Fruit fly (Drosophila melanogaster) whole organism, pupa: ENCODE results near the gene CG14435.

ENCODE experiments used
- CG10348 ChIP-seq: fragments of 200-800 bp; sonication (Bioruptor generic); IDR thresholded peaks from 2 replicates; pipeline ENCODE4 v1.3.6; 2022; ENCODE audit warnings: missing biosample characterization, missing genetic modification characterization
- CG12605 ChIP-seq: fragments of 200-800 bp; sonication (Bioruptor generic); IDR thresholded peaks from 2 replicates; pipeline ENCODE4 v1.3.6; 2022; ENCODE audit warnings: missing biosample characterization, missing genetic modification characterization
- CG13204 ChIP-seq: fragments of 200-800 bp; sonication (Bioruptor generic); optimal IDR thresholded peaks from 2 replicates; lab custom pipeline; 2018; ENCODE audit warnings: missing biosample characterization, mild to moderate bottlenecking, missing genetic modification characterization, moderate library complexity
- CG14655 ChIP-seq: fragments of 200-800 bp; sonication (Bioruptor generic); optimal IDR thresholded peaks from 3 replicates; lab custom pipeline; 2017; ENCODE audit warnings: mild to moderate bottlenecking, missing biosample characterization, missing genetic modification reagents, missing genetic modification characterization
- CG15710 ChIP-seq: fragments of 200-800 bp; sonication (Bioruptor generic); optimal IDR thresholded peaks from 2 replicates; lab custom pipeline; 2018; ENCODE audit warnings: missing biosample characterization, mild to moderate bottlenecking, missing genetic modification characterization, moderate library complexity
- CG17806 ChIP-seq: fragments of 200-800 bp; sonication (Bioruptor generic); optimal IDR thresholded peaks from 2 replicates; lab custom pipeline; 2018; ENCODE audit warnings: missing biosample characterization, mild to moderate bottlenecking, missing genetic modification characterization, moderate library complexity
- CG32121 ChIP-seq: fragments of 200-800 bp; sonication (Bioruptor generic); IDR thresholded peaks from 2 replicates; pipeline ENCODE4 v1.3.6; 2022; ENCODE audit warnings: missing biosample characterization, missing genetic modification characterization
- CG34367 ChIP-seq: fragments of 200-800 bp; sonication (Bioruptor generic); optimal IDR thresholded peaks from 2 replicates; lab custom pipeline; 2018; ENCODE audit warnings: missing biosample characterization, mild to moderate bottlenecking, missing genetic modification characterization
- CG4496 ChIP-seq: fragments of 200-800 bp; sonication (Bioruptor generic); IDR thresholded peaks from 3 replicates; pipeline ENCODE4 v1.3.6; 2022; ENCODE audit warnings: missing biosample characterization, missing genetic modification characterization
- CG8159 ChIP-seq: fragments of 200-800 bp; sonication (Bioruptor generic); optimal IDR thresholded peaks from 3 replicates; lab custom pipeline; 2018; ENCODE audit warnings: missing biosample characterization, mild to moderate bottlenecking, missing genetic modification characterization, moderate library complexity
- CG8301 ChIP-seq: fragments of 200-800 bp; sonication (Bioruptor generic); optimal IDR thresholded peaks from 2 replicates; lab custom pipeline; 2018; ENCODE audit warnings: missing biosample characterization, mild to moderate bottlenecking, missing genetic modification characterization
- CG9948 ChIP-seq: fragments of 200-800 bp; sonication (Bioruptor generic); optimal IDR thresholded peaks from 2 replicates; lab custom pipeline; 2018; ENCODE audit warnings: missing biosample characterization, mild to moderate bottlenecking, missing genetic modification characterization, moderate library complexity
- D1 ChIP-seq: fragments of 200-800 bp; sonication (Bioruptor generic); optimal IDR thresholded peaks from 2 replicates; lab custom pipeline; 2018; ENCODE audit warnings: missing biosample characterization, mild to moderate bottlenecking, missing genetic modification characterization, moderate library complexity
- EcR ChIP-seq: fragments of 200-800 bp; sonication (Bioruptor generic); optimal IDR thresholded peaks from 3 replicates; lab custom pipeline; 2019; ENCODE audit warnings: missing biosample characterization, missing genetic modification characterization, mild to moderate bottlenecking, moderate library complexity, missing genetic modification reagents
- Ets98B ChIP-seq: fragments of 200-800 bp; sonication (Bioruptor generic); IDR thresholded peaks from 2 replicates; pipeline ENCODE4 v1.3.6; 2022; ENCODE audit warnings: missing biosample characterization, missing genetic modification characterization
- Pif1A ChIP-seq: fragments of 200-800 bp; sonication (Bioruptor generic); optimal IDR thresholded peaks from 3 replicates; lab custom pipeline; 2016; ENCODE audit warnings: missing biosample characterization, missing genetic modification characterization
- Pif1B ChIP-seq: fragments of 200-800 bp; sonication (Bioruptor generic); optimal IDR thresholded peaks from 3 replicates; lab custom pipeline; 2016; ENCODE audit warnings: missing biosample characterization, missing genetic modification characterization
- Snoo ChIP-seq: fragments of 200-800 bp; sonication (Bioruptor generic); optimal IDR thresholded peaks from 3 replicates; lab custom pipeline; 2017; ENCODE audit warnings: missing biosample characterization, mild to moderate bottlenecking, missing genetic modification characterization, inconsistent platforms
- fd96Ca ChIP-seq: fragments of 200-800 bp; sonication (Bioruptor generic); IDR thresholded peaks from 3 replicates; pipeline ENCODE4 v1.3.6; 2022; ENCODE audit warnings: missing biosample characterization, missing genetic modification characterization
- gl ChIP-seq: fragments of 200-800 bp; sonication (Bioruptor generic); optimal IDR thresholded peaks from 2 replicates; lab custom pipeline; 2018; ENCODE audit warnings: missing biosample characterization, mild to moderate bottlenecking, missing genetic modification characterization
- rn ChIP-seq: fragments of 200-800 bp; sonication (Bioruptor generic); IDR thresholded peaks from 2 replicates; pipeline ENCODE4 v1.3.6; 2022; ENCODE audit warnings: missing biosample characterization, missing genetic modification characterization

CG14435 gene

DNA sequence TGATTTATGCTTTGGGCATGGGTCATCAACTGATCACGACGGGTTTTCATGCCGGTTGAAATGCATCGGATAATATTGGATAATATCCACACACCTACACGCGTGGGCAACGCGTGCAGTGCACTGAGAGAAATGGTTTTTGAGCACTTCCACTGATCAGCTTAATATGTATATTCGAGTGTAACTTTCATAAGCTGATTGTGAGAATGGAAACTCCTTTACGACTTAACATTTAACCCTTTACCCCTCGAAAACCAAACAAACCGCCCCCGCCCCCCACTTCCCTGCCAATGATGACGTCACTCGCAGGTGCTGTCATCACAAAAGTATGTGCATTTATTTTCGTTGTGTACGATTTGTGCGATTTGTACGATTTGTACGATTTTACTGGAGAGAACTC is 48.9 kb downstream of the CG14435 start:
- TF ChIP-seq CG14655 (GFP tag; lab: Kevin White, UChicago) (no peak), fd96Ca (GFP tag; lab: Robert Waterston, UW) (0 out of 3 replicates have a peak, but pooled peaks have one; percentile 22), Snoo (tag; lab: Kevin White, UChicago) (peak; percentile 9), Pif1A (GFP tag; lab: Kevin White, UChicago) (peak; percentile 2)

DNA sequence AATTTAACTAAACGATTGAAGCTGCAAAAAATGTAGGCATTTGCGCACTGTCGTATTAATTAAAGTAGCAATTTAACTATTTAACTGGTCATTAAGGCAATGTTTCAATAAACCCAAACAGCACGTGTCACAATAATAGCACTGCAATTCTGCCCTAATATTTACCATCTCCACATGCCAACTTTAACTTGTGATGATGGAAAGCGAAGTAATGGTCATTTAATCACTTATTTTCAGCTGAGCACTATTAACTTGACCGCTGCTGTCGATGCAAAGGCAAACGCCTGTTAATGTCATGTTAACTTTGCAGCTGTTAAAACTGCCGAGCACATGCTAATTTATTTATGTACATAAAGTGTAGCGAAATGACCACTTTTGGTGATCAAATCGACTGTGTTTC is 49.5 kb downstream of the CG14435 start:
- TF ChIP-seq Snoo (tag; lab: Kevin White, UChicago) (peak; percentile 52), D1 (no peak), CG9948 (tag; lab: Kevin White, UChicago) (peak; percentile 53), CG14655 (GFP tag; lab: Kevin White, UChicago) (peak; percentile 70), CG34367 (peak; percentile 72), CG4496 (GFP tag; lab: Robert Waterston, UW) (peak; percentile 94), CG17806 (tag; lab: Kevin White, UChicago) (peak; percentile 60), Pif1A (GFP tag; lab: Kevin White, UChicago) (peak; percentile 70), fd96Ca (GFP tag; lab: Robert Waterston, UW) (peak; percentile 87), rn (GFP tag; lab: Robert Waterston, UW) (peak; percentile 74), Pif1B (GFP tag; lab: Kevin White, UChicago) (peak; percentile 64), CG13204 (GFP tag; lab: Kevin White, UChicago) (no peak), CG32121 (peak; percentile 86), gl (tag; lab: Kevin White, UChicago) (peak; percentile 34), CG12605 (GFP tag; lab: Robert Waterston, UW) (peak; percentile 81), EcR (GFP tag; lab: Kevin White, UChicago) (no peak), CG15710 (peak; percentile 58), Ets98B (peak; percentile 91), CG10348 (GFP tag; lab: Robert Waterston, UW) (peak; percentile 57), CG8159 (tag; lab: Kevin White, UChicago) (peak; percentile 58), CG8301 (tag; lab: Kevin White, UChicago) (peak; percentile 72)
- TF ChIP-seq, all 21 proteins: peak for 18

DNA sequence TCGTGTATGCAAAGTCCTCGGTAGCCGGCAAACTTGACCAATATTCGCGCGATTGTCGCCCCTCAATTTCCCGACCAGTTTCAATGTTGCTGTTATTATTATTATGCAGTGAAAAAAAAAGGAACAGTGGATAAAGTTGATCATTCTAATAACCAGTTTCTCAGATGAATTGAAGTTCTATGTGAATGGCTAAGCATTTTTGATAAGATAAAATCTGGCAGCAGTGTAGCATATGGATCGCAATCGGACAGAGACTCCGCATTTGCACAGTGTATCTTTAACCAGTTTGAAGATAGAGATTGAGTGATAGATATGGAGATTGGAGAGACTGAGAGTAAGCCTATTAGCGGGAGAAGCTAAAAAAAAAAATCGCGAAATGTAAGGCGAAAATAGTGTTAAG is 50.3 kb downstream of the CG14435 start:
- TF ChIP-seq CG15710, result peak; percentile 44
- TF ChIP-seq fd96Ca (GFP tag; lab: Robert Waterston, UW), result peak; percentile 93
- TF ChIP-seq CG13204 (GFP tag; lab: Kevin White, UChicago), result no peak
- peak; percentile 55 for TF ChIP-seq CG9948 (tag; lab: Kevin White, UChicago)
- TF ChIP-seq CG8301 (tag; lab: Kevin White, UChicago), result peak; percentile 84
- TF ChIP-seq CG10348 (GFP tag; lab: Robert Waterston, UW), result peak; percentile 82
- TF ChIP-seq CG8159 (tag; lab: Kevin White, UChicago), result peak; percentile 52
- no peak for TF ChIP-seq EcR (GFP tag; lab: Kevin White, UChicago)
- peak; percentile 51 for TF ChIP-seq CG34367
- peak; percentile 89 for TF ChIP-seq CG12605 (GFP tag; lab: Robert Waterston, UW)
- TF ChIP-seq gl (tag; lab: Kevin White, UChicago), result no peak
- peak; percentile 94 for TF ChIP-seq CG32121
- peak; percentile 96 for TF ChIP-seq CG4496 (GFP tag; lab: Robert Waterston, UW)
- TF ChIP-seq CG14655 (GFP tag; lab: Kevin White, UChicago), result peak; percentile 86
- peak; percentile 85 for TF ChIP-seq Pif1A (GFP tag; lab: Kevin White, UChicago)
- TF ChIP-seq Snoo (tag; lab: Kevin White, UChicago), result peak; percentile 43
- TF ChIP-seq CG17806 (tag; lab: Kevin White, UChicago), result peak; percentile 62
- TF ChIP-seq D1, result no peak
- TF ChIP-seq Pif1B (GFP tag; lab: Kevin White, UChicago), result peak; percentile 81
- TF ChIP-seq rn (GFP tag; lab: Robert Waterston, UW), result peak; percentile 79
- TF ChIP-seq Ets98B, result peak; percentile 93
- TF ChIP-seq, all 21 proteins: peak for 17

DNA sequence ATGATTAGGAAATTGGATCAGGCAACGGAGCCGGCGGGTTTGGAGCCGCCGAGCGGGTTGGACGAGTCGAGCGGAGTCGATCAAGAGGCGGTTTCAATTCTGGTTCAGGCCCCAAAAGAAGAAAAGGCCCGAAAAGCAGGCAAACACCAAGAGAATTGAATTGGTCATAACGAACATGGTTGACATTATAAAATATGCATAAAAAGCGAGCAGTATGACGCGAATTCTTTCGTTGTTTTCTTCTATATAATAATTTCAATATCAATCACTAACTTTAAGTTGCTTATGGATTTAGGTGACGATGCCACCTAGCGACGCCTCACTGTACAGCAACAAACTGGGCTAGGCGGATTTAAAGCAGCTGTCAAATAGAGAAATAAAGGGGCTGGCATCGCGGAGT is 50.8 kb downstream of the CG14435 start:
- TF ChIP-seq CG14655 (GFP tag; lab: Kevin White, UChicago) (no peak), Pif1A (GFP tag; lab: Kevin White, UChicago) (no peak), CG8159 (tag; lab: Kevin White, UChicago) (no peak), CG4496 (GFP tag; lab: Robert Waterston, UW) (peak; percentile 68), fd96Ca (GFP tag; lab: Robert Waterston, UW) (peak; percentile 31; the same call in 2 of the 3 replicates), CG32121 (peak; percentile 11; the same call in 1 of the 2 replicates), CG17806 (tag; lab: Kevin White, UChicago) (no peak), Pif1B (GFP tag; lab: Kevin White, UChicago) (no peak), gl (tag; lab: Kevin White, UChicago) (no peak), CG34367 (no peak), CG15710 (no peak), CG13204 (GFP tag; lab: Kevin White, UChicago) (no peak), rn (GFP tag; lab: Robert Waterston, UW) (peak; percentile 55; the same call in 1 of the 2 replicates), CG12605 (GFP tag; lab: Robert Waterston, UW) (peak; percentile 23; the same call in 1 of the 2 replicates), CG10348 (GFP tag; lab: Robert Waterston, UW) (no peak), CG9948 (tag; lab: Kevin White, UChicago) (no peak), Ets98B (peak; percentile 41), EcR (GFP tag; lab: Kevin White, UChicago) (no peak), Snoo (tag; lab: Kevin White, UChicago) (no peak), D1 (no peak), CG8301 (tag; lab: Kevin White, UChicago) (no peak)

DNA sequence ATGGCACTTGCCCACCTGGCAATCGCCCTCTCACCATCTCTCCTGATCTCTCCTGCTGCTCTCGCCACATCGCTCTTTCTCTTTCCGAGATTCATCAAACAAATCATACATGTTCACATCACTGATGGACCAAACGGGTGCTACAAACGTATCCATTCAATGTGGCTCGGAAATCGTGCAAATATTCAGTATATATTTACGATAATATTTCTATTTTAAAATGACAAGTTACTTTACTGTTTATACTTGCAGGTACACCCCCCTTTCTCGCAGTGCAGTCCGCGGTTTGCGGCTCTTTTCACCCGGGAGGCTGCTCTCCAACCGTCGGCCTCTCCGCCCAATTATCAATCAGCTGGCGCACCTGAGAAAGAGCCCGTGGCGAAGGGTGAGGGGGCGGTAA is 52.2 kb downstream of the CG14435 start:
- TF ChIP-seq Pif1A (GFP tag; lab: Kevin White, UChicago), result no peak
- TF ChIP-seq CG4496 (GFP tag; lab: Robert Waterston, UW), result peak; percentile 93
- TF ChIP-seq Pif1B (GFP tag; lab: Kevin White, UChicago), result no peak
- peak; percentile 37 for TF ChIP-seq CG8159 (tag; lab: Kevin White, UChicago)
- no peak for TF ChIP-seq D1
- TF ChIP-seq CG10348 (GFP tag; lab: Robert Waterston, UW), result no peak
- TF ChIP-seq CG32121, result peak; percentile 85
- TF ChIP-seq CG13204 (GFP tag; lab: Kevin White, UChicago), result no peak
- TF ChIP-seq EcR (GFP tag; lab: Kevin White, UChicago), result no peak
- TF ChIP-seq CG17806 (tag; lab: Kevin White, UChicago), result peak; percentile 45
- TF ChIP-seq CG8301 (tag; lab: Kevin White, UChicago), result peak; percentile 80
- TF ChIP-seq gl (tag; lab: Kevin White, UChicago), result no peak
- peak; percentile 18 for TF ChIP-seq CG9948 (tag; lab: Kevin White, UChicago)
- peak; percentile 14 for TF ChIP-seq CG34367
- peak; percentile 29 for TF ChIP-seq CG15710
- TF ChIP-seq CG12605 (GFP tag; lab: Robert Waterston, UW), result peak; percentile 76
- peak; percentile 56 for TF ChIP-seq Snoo (tag; lab: Kevin White, UChicago)
- TF ChIP-seq rn (GFP tag; lab: Robert Waterston, UW), result peak; percentile 76; the same call in 1 of the 2 replicates
- TF ChIP-seq Ets98B, result peak; percentile 94
- TF ChIP-seq CG14655 (GFP tag; lab: Kevin White, UChicago), result no peak
- peak; percentile 93 for TF ChIP-seq fd96Ca (GFP tag; lab: Robert Waterston, UW)
